Worm (Caenorhabditis elegans): ENCODE results near the gene C10C6.13.

- TF ChIP-seq ref-1 (GFP tag; conservative IDR thresholded peaks at IDR 0.05) (no peak), T22C8.4 (GFP tag; IDR thresholded peaks at IDR 0.05) (no peak), klf-2 (GFP tag; conservative IDR thresholded peaks at IDR 0.05) (no peak), flt-1 (GFP tag; IDR thresholded peaks at IDR 0.05) (no peak), med-1 (GFP tag; optimal IDR thresholded peaks at IDR 0.05; ENCODE audit: insufficient read depth) (no peak), ztf-29 (GFP tag; IDR thresholded peaks at IDR 0.05) (no peak), tab-1 (GFP tag; IDR thresholded peaks at IDR 0.05) (no peak), ztf-23 (GFP tag; IDR thresholded peaks at IDR 0.05) (no peak)
Observed at ce11 chrIV:11459684-11460083, 9.9 kb downstream of the C10C6.13 start, which contains the start of gene npr-3.

Data from whole organism, midembryonic.